1 fruit fly cellular context compared by ENCODE assay signal in the genomic region with DNA sequence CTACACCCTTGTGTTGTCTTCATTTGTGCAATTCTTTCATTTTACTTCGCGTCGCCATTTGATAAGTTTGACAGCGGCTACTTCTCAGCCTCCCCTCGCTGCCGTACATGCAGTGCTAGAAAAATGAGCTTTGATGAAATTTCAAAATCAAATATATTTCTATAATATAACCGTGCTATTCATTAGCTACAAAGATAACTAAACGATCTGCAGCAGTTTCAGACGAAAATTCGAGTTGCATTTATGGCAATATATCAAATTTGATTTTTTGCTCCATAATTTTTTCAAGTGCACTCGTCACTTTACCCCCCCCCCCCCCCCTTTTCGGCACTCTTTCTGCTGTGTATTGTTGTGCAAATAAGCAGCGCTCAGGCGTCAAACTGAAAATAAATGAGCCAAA.
A peak's percentile ranks its signal among the peaks of the same experiment; 100 is the strongest.
TF ChIP-seq lines count a peak whose summit lies in the region.

No protein-coding gene starts in this region.

TF ChIP-seq in whole organism, embryonic, 481 proteins besides CTCF, POLR2A, EP300 and RAD21 (continued from another document):
- TF ChIP-seq CG14965 (GFP tag; optimal IDR thresholded peaks at IDR 0.05; lab: Kevin White, UChicago; ENCODE audit: borderline replicate concordance) (no peak), lab (GFP tag; optimal IDR thresholded peaks at IDR 0.05; lab: Kevin White, UChicago) (peak; percentile 48), CG1529 (GFP tag; optimal IDR thresholded peaks at IDR 0.05; lab: Kevin White, UChicago) (no peak), bsh (GFP tag; optimal IDR thresholded peaks at IDR 0.05; lab: Kevin White, UChicago) (peak in 1 of 2 experiments; percentile 21), Fer3 (tag; optimal IDR thresholded peaks at IDR 0.05; lab: Kevin White, UChicago) (peak; percentile 2), CG10366 (GFP tag; IDR thresholded peaks at IDR 0.05; lab: Robert Waterston, UW) (no peak; the same call in 1 of the 2 replicates), CG7987 (GFP tag; optimal IDR thresholded peaks at IDR 0.05; lab: Kevin White, UChicago) (no peak), CG18599 (GFP tag; optimal IDR thresholded peaks at IDR 0.05; lab: Kevin White, UChicago) (peak; percentile 45), sisA (GFP tag; IDR thresholded peaks at IDR 0.05; lab: Robert Waterston, UW) (no peak), CG15269 (tag; optimal IDR thresholded peaks at IDR 0.05; lab: Kevin White, UChicago) (peak; percentile 15), CG2678 (tag; optimal IDR thresholded peaks at IDR 0.05; lab: Kevin White, UChicago) (peak; percentile 24), gem (tag; optimal IDR thresholded peaks at IDR 0.05; lab: Kevin White, UChicago) (peak; percentile 53), vvl (GFP tag; IDR thresholded peaks at IDR 0.05; lab: Robert Waterston, UW) (0 out of 2 replicates have a peak, but pooled peaks have one; percentile 34), seq (GFP tag; IDR thresholded peaks at IDR 0.05; lab: Robert Waterston, UW) (0 out of 2 replicates have a peak, but pooled peaks have one; percentile 12), CG6689 (GFP tag; IDR thresholded peaks at IDR 0.05; lab: Robert Waterston, UW) (0 out of 2 replicates have a peak, but pooled peaks have one; percentile 19), unpg (GFP tag; optimal IDR thresholded peaks at IDR 0.05; lab: Kevin White, UChicago) (peak; percentile 36), CG2120 (GFP tag; optimal IDR thresholded peaks at IDR 0.05; lab: Kevin White, UChicago) (peak; percentile 20), CG4424 (GFP tag; optimal IDR thresholded peaks at IDR 0.05; lab: Kevin White, UChicago) (no peak), Blimp-1 (GFP tag; optimal IDR thresholded peaks at IDR 0.05; lab: Kevin White, UChicago) (peak; percentile 21), Deaf1 (tag; optimal IDR thresholded peaks at IDR 0.05; lab: Kevin White, UChicago) (no peak), CG17328 (GFP tag; IDR thresholded peaks at IDR 0.05; lab: Robert Waterston, UW) (0 out of 2 replicates have a peak, but pooled peaks have one; percentile 14), CG18476 (GFP tag; optimal IDR thresholded peaks at IDR 0.05; lab: Kevin White, UChicago) (peak; percentile 4), CG18619 (GFP tag; optimal IDR thresholded peaks at IDR 0.05; lab: Kevin White, UChicago) (no peak), emc (GFP tag; optimal IDR thresholded peaks at IDR 0.05; lab: Kevin White, UChicago) (no peak), slbo (GFP tag; IDR thresholded peaks at IDR 0.05; lab: Robert Waterston, UW) (peak; percentile 54), Atf-2 (GFP tag; optimal IDR thresholded peaks at IDR 0.05; lab: Kevin White, UChicago) (no peak), Vsx1 (GFP tag; optimal IDR thresholded peaks at IDR 0.05; lab: Kevin White, UChicago) (no peak), tup (GFP tag; optimal IDR thresholded peaks at IDR 0.05; lab: Kevin White, UChicago) (no peak), Rfx (GFP tag; IDR thresholded peaks at IDR 0.05; lab: Robert Waterston, UW) (0 out of 2 replicates have a peak, but pooled peaks have one; percentile 10), Ptx1 (GFP tag; IDR thresholded peaks at IDR 0.05; lab: Robert Waterston, UW) (0 out of 2 replicates have a peak, but pooled peaks have one; percentile 22), usp (GFP tag; optimal IDR thresholded peaks at IDR 0.05; lab: Kevin White, UChicago) (no peak), Fer2 (tag; optimal IDR thresholded peaks at IDR 0.05; lab: Kevin White, UChicago) (no peak), ewg (GFP tag; optimal IDR thresholded peaks at IDR 0.05; lab: Kevin White, UChicago) (peak; percentile 4), ci (GFP tag; IDR thresholded peaks at IDR 0.05; lab: Robert Waterston, UW) (0 out of 3 replicates have a peak, but pooled peaks have one; percentile 41), grau (tag; optimal IDR thresholded peaks at IDR 0.05; lab: Kevin White, UChicago) (peak; percentile 21), Hand (GFP tag; optimal IDR thresholded peaks at IDR 0.05; lab: Kevin White, UChicago) (peak; percentile 25), Hmr (GFP tag; optimal IDR thresholded peaks at IDR 0.05; lab: Kevin White, UChicago) (peak; percentile 34), CG14441 (GFP tag; IDR thresholded peaks at IDR 0.05; lab: Robert Waterston, UW) (0 out of 2 replicates have a peak, but pooled peaks have one; percentile 39), CG13424 (tag; optimal IDR thresholded peaks at IDR 0.05; lab: Kevin White, UChicago) (peak; percentile 10), luna (GFP tag; optimal IDR thresholded peaks at IDR 0.05; lab: Kevin White, UChicago) (no peak), CG3163 (GFP tag; optimal IDR thresholded peaks at IDR 0.05; lab: Kevin White, UChicago) (no peak), CG32532 (GFP tag; IDR thresholded peaks at IDR 0.05; lab: Robert Waterston, UW) (no peak), lmd (GFP tag; IDR thresholded peaks at IDR 0.05; lab: Robert Waterston, UW) (peak; percentile 30; the same call in 1 of the 2 replicates)
